Fruit fly (Drosophila melanogaster) whole organism, embryonic: ENCODE measurements around the gene Sec3.

ENCODE experiments used
- Blimp-1 ChIP-seq: fragments of 200-800 bp; sonication (Bioruptor generic); optimal IDR thresholded peaks from 3 replicates; lab custom pipeline; 2018; ENCODE audit warnings: missing biosample characterization, missing genetic modification characterization, mild to moderate bottlenecking, moderate library complexity, missing genetic modification reagents
- CG10209 ChIP-seq: fragments of 200-800 bp; sonication (Bioruptor generic); optimal IDR thresholded peaks from 3 replicates; lab custom pipeline; 2017; ENCODE audit warnings: missing biosample characterization, mild to moderate bottlenecking, missing genetic modification characterization, missing genetic modification reagents
- CG10267 ChIP-seq: fragments of 200-800 bp; sonication (Bioruptor generic); optimal IDR thresholded peaks from 2 replicates; lab custom pipeline; 2018; ENCODE audit warnings: missing biosample characterization, mild to moderate bottlenecking, missing genetic modification characterization, moderate library complexity
- CG11504 ChIP-seq: fragments of 200-800 bp; sonication (Bioruptor generic); optimal IDR thresholded peaks from 3 replicates; lab custom pipeline; 2019; ENCODE audit warnings: missing biosample characterization, mild to moderate bottlenecking, missing genetic modification characterization, moderate library complexity
- CG12391 ChIP-seq: fragments of 200-800 bp; sonication (Bioruptor generic); optimal IDR thresholded peaks from 3 replicates; lab custom pipeline; 2018; ENCODE audit warnings: missing biosample characterization, mild to moderate bottlenecking, missing genetic modification characterization, moderate library complexity
- CG12659 ChIP-seq: fragments of 200-800 bp; sonication (Bioruptor generic); optimal IDR thresholded peaks from 3 replicates; lab custom pipeline; 2017; ENCODE audit warnings: mild to moderate bottlenecking, missing biosample characterization, missing genetic modification reagents, missing genetic modification characterization
- CG13775 ChIP-seq: fragments of 200-800 bp; sonication (Bioruptor generic); optimal IDR thresholded peaks from 3 replicates; lab custom pipeline; 2017; ENCODE audit warnings: missing biosample characterization, mild to moderate bottlenecking, missing genetic modification characterization
- CG14710 ChIP-seq: fragments of 200-800 bp; sonication (Bioruptor generic); optimal IDR thresholded peaks from 3 replicates; lab custom pipeline; 2019; ENCODE audit warnings: missing biosample characterization, mild to moderate bottlenecking, missing genetic modification characterization, moderate library complexity
- CG15601 ChIP-seq: fragments of 200-800 bp; sonication (Bioruptor generic); optimal IDR thresholded peaks from 3 replicates; lab custom pipeline; 2019; ENCODE audit warnings: missing biosample characterization, mild to moderate bottlenecking, missing genetic modification characterization, moderate library complexity
- CG17328 ChIP-seq: fragments of 200-800 bp; sonication (Bioruptor generic); IDR thresholded peaks from 2 replicates; pipeline ENCODE4 v1.3.6; 2022; ENCODE audit warnings: missing biosample characterization, missing genetic modification characterization
- CG17385 ChIP-seq: fragments of 200-800 bp; sonication (Bioruptor generic); optimal IDR thresholded peaks from 3 replicates; lab custom pipeline; 2018; ENCODE audit warnings: missing biosample characterization, mild to moderate bottlenecking, missing genetic modification characterization
- CG17829 ChIP-seq: fragments of 200-800 bp; optimal IDR thresholded peaks from 2 replicates; lab custom pipeline; 2019; ENCODE audit warnings: missing biosample characterization, mild to moderate bottlenecking, missing genetic modification characterization, moderate library complexity
- CG18262 ChIP-seq: fragments of 200-800 bp; optimal IDR thresholded peaks from 3 replicates; lab custom pipeline; 2019; ENCODE audit warnings: missing biosample characterization, mild to moderate bottlenecking, missing genetic modification characterization, moderate library complexity
- CG18599 ChIP-seq: fragments of 200-800 bp; sonication (Bioruptor generic); optimal IDR thresholded peaks from 3 replicates; lab custom pipeline; 2017; ENCODE audit warnings: missing biosample characterization, missing genetic modification characterization, mild to moderate bottlenecking, moderate library complexity, missing genetic modification reagents
- CG2712 ChIP-seq: fragments of 200-800 bp; optimal IDR thresholded peaks from 3 replicates; lab custom pipeline; 2019; ENCODE audit warnings: missing biosample characterization, mild to moderate bottlenecking, missing genetic modification characterization, moderate library complexity
- CG3847 ChIP-seq: fragments of 200-800 bp; sonication (Bioruptor generic); IDR thresholded peaks from 2 replicates; pipeline ENCODE4 v1.3.6; 2022; ENCODE audit warnings: missing biosample characterization, missing genetic modification characterization
- CG6689 ChIP-seq: fragments of 200-800 bp; sonication (Bioruptor generic); IDR thresholded peaks from 2 replicates; pipeline ENCODE4 v1.3.6; 2022; ENCODE audit warnings: missing biosample characterization, missing genetic modification characterization
- CG8388 ChIP-seq: fragments of 200-800 bp; sonication (Bioruptor generic); optimal IDR thresholded peaks from 2 replicates; lab custom pipeline; 2019; ENCODE audit warnings: missing biosample characterization, mild to moderate bottlenecking, missing genetic modification characterization, moderate library complexity
- CG8924 ChIP-seq: fragments of 200-800 bp; optimal IDR thresholded peaks from 3 replicates; lab custom pipeline; 2019; ENCODE audit warnings: missing biosample characterization, mild to moderate bottlenecking, missing genetic modification characterization, moderate library complexity
- CG9727 ChIP-seq: fragments of 200-800 bp; sonication (Bioruptor generic); optimal IDR thresholded peaks from 3 replicates; lab custom pipeline; 2017; ENCODE audit warnings: missing biosample characterization, mild to moderate bottlenecking, missing genetic modification characterization
- CoRest ChIP-seq: fragments of 200-800 bp; sonication (Bioruptor generic); optimal IDR thresholded peaks from 3 replicates; lab custom pipeline; 2018; ENCODE audit warnings: missing biosample characterization, mild to moderate bottlenecking, missing genetic modification characterization, moderate library complexity
- D ChIP-seq, 2 experiments: fragments of 200-800 bp in 1 of 2; fragments of >200 bp in 1 of 2; sonication (Bioruptor generic) in 1 of 2; optimal IDR thresholded peaks; 2 replicates in 1 of 2; 3 replicates in 1 of 2; lab custom pipeline; 2017; ENCODE audit warnings: mild to moderate bottlenecking in 1 of 2, missing biosample characterization in 1 of 2, missing genetic modification characterization in 1 of 2, missing genetic modification reagents in 1 of 2
- Fer1 ChIP-seq: fragments of 200-800 bp; sonication (Bioruptor generic); optimal IDR thresholded peaks from 2 replicates; lab custom pipeline; 2017; ENCODE audit warnings: missing biosample characterization, mild to moderate bottlenecking, missing genetic modification characterization
- HHEX ChIP-seq: fragments of 200-800 bp; sonication (Bioruptor generic); optimal IDR thresholded peaks from 3 replicates; lab custom pipeline; 2017; ENCODE audit warnings: missing biosample characterization, mild to moderate bottlenecking, missing genetic modification characterization, missing genetic modification reagents
- Hand ChIP-seq: fragments of 200-800 bp; sonication (Bioruptor generic); optimal IDR thresholded peaks from 2 replicates; lab custom pipeline; 2017; ENCODE audit warnings: mild to moderate bottlenecking, missing biosample characterization, missing genetic modification reagents, missing genetic modification characterization
- Hmx ChIP-seq: fragments of 200-800 bp; sonication (Bioruptor generic); optimal IDR thresholded peaks from 2 replicates; lab custom pipeline; 2016; ENCODE audit warnings: missing biosample characterization, missing genetic modification characterization
- Meics ChIP-seq: fragments of 200-800 bp; sonication (Bioruptor generic); optimal IDR thresholded peaks from 2 replicates; lab custom pipeline; 2017; ENCODE audit warnings: missing biosample characterization, mild to moderate bottlenecking, missing genetic modification characterization
- PHDP ChIP-seq: fragments of 200-800 bp; sonication (Bioruptor generic); optimal IDR thresholded peaks from 3 replicates; lab custom pipeline; 2018; ENCODE audit warnings: missing biosample characterization, mild to moderate bottlenecking, missing genetic modification characterization, moderate library complexity
- Sox102F ChIP-seq: fragments of 200-800 bp; sonication (Bioruptor generic); optimal IDR thresholded peaks from 2 replicates; lab custom pipeline; 2018; ENCODE audit warnings: missing biosample characterization, mild to moderate bottlenecking, missing genetic modification characterization, moderate library complexity
- Sry-β ChIP-seq: fragments of 200-800 bp; sonication (Bioruptor generic); optimal IDR thresholded peaks from 2 replicates; lab custom pipeline; 2018; ENCODE audit warnings: missing biosample characterization, mild to moderate bottlenecking, missing genetic modification characterization, moderate library complexity
- esg ChIP-seq: fragments of 200-800 bp; sonication (Bioruptor generic); conservative IDR thresholded peaks from 2 replicates; pipeline ENCODE4 v1.3.6; 2022; ENCODE audit warnings: missing biosample characterization, missing genetic modification characterization
- jumu ChIP-seq: fragments of 200-800 bp; sonication (Bioruptor generic); optimal IDR thresholded peaks from 3 replicates; lab custom pipeline; 2016; ENCODE audit warnings: missing biosample characterization, missing genetic modification characterization
- lbe ChIP-seq: fragments of 200-800 bp; sonication (Bioruptor generic); optimal IDR thresholded peaks from 2 replicates; lab custom pipeline; 2016; ENCODE audit warnings: missing biosample characterization, mild to moderate bottlenecking, missing genetic modification characterization
- nmo ChIP-seq: fragments of 200-800 bp; sonication (Bioruptor generic); optimal IDR thresholded peaks from 2 replicates; lab custom pipeline; 2018; ENCODE audit warnings: missing biosample characterization, mild to moderate bottlenecking, missing genetic modification characterization, moderate library complexity
- pan ChIP-seq, 4 experiments: fragments of >200 bp in 3 of 4; fragments of 200-800 bp in 1 of 4; sonication (Bioruptor generic) in 1 of 4; optimal IDR thresholded peaks in 3 of 4; IDR thresholded peaks in 1 of 4; 2 replicates each; pipeline versions ENCODE4 v1.3.6 to Lab custom; 2017 to 2022; ENCODE audit warnings: missing biosample characterization in 2 of 4, missing genetic modification characterization in 2 of 4, mixed read lengths in 1 of 4
- prd ChIP-seq, 3 experiments: fragments of >200 bp in 2 of 3; fragments of 200-800 bp in 1 of 3; sonication (Bioruptor generic) in 1 of 3; optimal IDR thresholded peaks in 2 of 3; IDR thresholded peaks in 1 of 3; 2 replicates in 2 of 3; 3 replicates in 1 of 3; pipeline versions ENCODE4 v1.3.6 to Lab custom; 2017 to 2022; ENCODE audit warnings: missing biosample characterization in 1 of 3, missing genetic modification characterization in 1 of 3
- pros ChIP-seq: fragments of 200-800 bp; sonication (Bioruptor generic); optimal IDR thresholded peaks from 3 replicates; lab custom pipeline; 2019; ENCODE audit warnings: missing biosample characterization, mild to moderate bottlenecking, missing genetic modification characterization, moderate library complexity
- sens ChIP-seq: fragments of 200-800 bp; sonication (Bioruptor generic); peaks from one replicate; lab custom pipeline; 2016; ENCODE audit warnings: missing biosample characterization, missing genetic modification characterization
- seq ChIP-seq: fragments of 200-800 bp; sonication (Bioruptor generic); IDR thresholded peaks from 2 replicates; pipeline ENCODE4 v1.3.6; 2022; ENCODE audit warnings: missing biosample characterization, missing genetic modification characterization
- sim ChIP-seq: fragments of 200-800 bp; sonication (Bioruptor generic); IDR thresholded peaks from 2 replicates; pipeline ENCODE4 v1.3.6; 2022; ENCODE audit warnings: missing biosample characterization, missing genetic modification characterization
- tap ChIP-seq: fragments of 200-800 bp; optimal IDR thresholded peaks from 3 replicates; lab custom pipeline; 2019; ENCODE audit warnings: missing biosample characterization, mild to moderate bottlenecking, missing genetic modification characterization, moderate library complexity
- trem ChIP-seq: fragments of 200-800 bp; optimal IDR thresholded peaks from 3 replicates; lab custom pipeline; 2019; ENCODE audit warnings: missing biosample characterization, mild to moderate bottlenecking, missing genetic modification characterization, moderate library complexity
- twi ChIP-seq: fragments of 200-800 bp; optimal IDR thresholded peaks from 2 replicates; lab custom pipeline; 2019; ENCODE audit warnings: missing biosample characterization, mild to moderate bottlenecking, missing genetic modification characterization, moderate library complexity
- vvl ChIP-seq: fragments of 200-800 bp; sonication (Bioruptor generic); IDR thresholded peaks from 2 replicates; pipeline ENCODE4 v1.3.6; 2022; ENCODE audit warnings: missing biosample characterization, missing genetic modification characterization
- zf30C ChIP-seq: fragments of 200-800 bp; sonication (Bioruptor generic); optimal IDR thresholded peaks from 3 replicates; lab custom pipeline; 2018; ENCODE audit warnings: missing biosample characterization, mild to moderate bottlenecking, missing genetic modification characterization
- zfh1 ChIP-seq: fragments of 200-800 bp; sonication (Bioruptor generic); IDR thresholded peaks from 3 replicates; pipeline ENCODE4 v1.3.6; 2022; ENCODE audit warnings: missing biosample characterization, missing genetic modification characterization

Gene Sec3

DNA sequence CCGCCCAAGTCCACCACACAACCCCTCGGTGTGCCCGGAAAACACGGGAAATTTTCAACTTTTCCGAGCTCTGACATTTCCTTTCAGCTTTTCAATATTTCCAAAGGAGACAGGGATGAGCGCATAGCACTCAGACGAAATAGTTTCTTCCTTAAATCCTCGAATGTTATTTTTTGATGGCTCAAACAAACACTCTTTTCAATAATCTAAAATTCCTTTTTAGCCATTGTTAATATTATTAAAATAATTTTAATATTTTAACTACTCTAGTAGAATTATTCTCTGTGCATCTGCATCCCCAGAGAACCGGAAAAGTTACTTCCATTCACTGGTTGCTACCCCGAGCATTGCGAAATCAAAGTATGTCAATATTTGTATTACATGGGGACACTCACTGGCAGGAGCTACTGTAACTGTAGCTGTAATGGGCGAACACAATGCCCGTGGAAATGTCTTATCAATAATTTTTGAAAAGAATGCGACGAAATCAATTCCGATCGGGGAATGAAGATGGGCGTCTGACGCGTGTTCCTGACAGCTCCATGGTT is 32.8 kb upstream of the Sec3 start (continued):
- TF ChIP-seq HHEX (GFP tag; lab: Kevin White, UChicago) (peak; percentile 37), PHDP (tag; lab: Kevin White, UChicago) (peak; percentile 26), CG10267 (tag; lab: Kevin White, UChicago) (peak; percentile 25), trem (tag; lab: Kevin White, UChicago) (peak; percentile 17), CoRest (tag; lab: Kevin White, UChicago) (peak; percentile 23), Hand (GFP tag; lab: Kevin White, UChicago) (no peak), zf30C (GFP tag; lab: Kevin White, UChicago) (peak; percentile 42), CG8924 (tag; lab: Kevin White, UChicago) (peak; percentile 28), pan (optimal IDR thresholded peaks at IDR 0.05; lab: Kevin White, UChicago) (no peak), pan (GFP tag; optimal IDR thresholded peaks at IDR 0.05 in 1 of 2, IDR thresholded peaks at IDR 0.05 in 1 of 2) (peak in 1 of 2 experiments; percentile 26), CG17829 (peak; percentile 23), CG18262 (tag; lab: Kevin White, UChicago) (peak; percentile 51), twi (tag; lab: Kevin White, UChicago) (no peak), Meics (GFP tag; lab: Kevin White, UChicago) (peak; percentile 15), pros (peak; percentile 50), prd (optimal IDR thresholded peaks at IDR 0.05; lab: Kevin White, UChicago) (no peak), prd (GFP tag; IDR thresholded peaks at IDR 0.05; lab: Robert Waterston, UW) (peak; percentile 29; the same call in 1 of the 3 replicates), CG18599 (GFP tag; lab: Kevin White, UChicago) (peak; percentile 54), D (optimal IDR thresholded peaks at IDR 0.05; lab: Kevin White, UChicago) (no peak), D (GFP tag; optimal IDR thresholded peaks at IDR 0.05; lab: Kevin White, UChicago) (peak; percentile 8), CG17385 (GFP tag; lab: Kevin White, UChicago) (peak; percentile 12), CG3847 (GFP tag; lab: Robert Waterston, UW) (no peak), nmo (GFP tag; lab: Kevin White, UChicago) (peak; percentile 31), zfh1 (GFP tag; lab: Robert Waterston, UW) (peak; percentile 32; the same call in 1 of the 3 replicates), CG12391 (tag; lab: Kevin White, UChicago) (peak; percentile 39), vvl (GFP tag; lab: Robert Waterston, UW) (0 out of 2 replicates have a peak, but pooled peaks have one; percentile 16), esg (GFP tag; lab: Robert Waterston, UW) (0 out of 2 replicates have a peak, but pooled peaks have one; percentile 7), CG11504 (tag; lab: Kevin White, UChicago) (peak; percentile 55), CG9727 (GFP tag; lab: Kevin White, UChicago) (peak; percentile 36), CG6689 (peak; percentile 53; the same call in 1 of the 2 replicates), CG14710 (tag; lab: Kevin White, UChicago) (peak; percentile 23), sens (GFP tag; lab: Kevin White, UChicago) (peak; percentile 76), jumu (GFP tag; lab: Kevin White, UChicago) (no peak), Fer1 (GFP tag; lab: Kevin White, UChicago) (peak; percentile 26), lbe (GFP tag; lab: Kevin White, UChicago) (no peak), CG10209 (GFP tag; lab: Kevin White, UChicago) (peak; percentile 37), Hmx (no peak), seq (peak; percentile 42; the same call in 1 of the 2 replicates), Blimp-1 (GFP tag; lab: Kevin White, UChicago) (peak; percentile 37), CG15601 (tag; lab: Kevin White, UChicago) (peak; percentile 11), CG17328 (GFP tag; lab: Robert Waterston, UW) (peak; percentile 52), CG12659 (GFP tag; lab: Kevin White, UChicago) (peak; percentile 6), Sry-β (GFP tag; lab: Kevin White, UChicago) (peak; percentile 31), sim (GFP tag; lab: Robert Waterston, UW) (0 out of 2 replicates have a peak, but pooled peaks have one; percentile 28), CG13775 (GFP tag; lab: Kevin White, UChicago) (no peak), tap (tag; lab: Kevin White, UChicago) (peak; percentile 13), CG2712 (tag; lab: Kevin White, UChicago) (peak; percentile 51), CG8388 (peak; percentile 43), Sox102F (GFP tag; lab: Kevin White, UChicago) (peak; percentile 48)
